Worm (Caenorhabditis elegans): ENCODE data around the gene srbc-40.

- TF ChIP-seq scrt-1 (GFP tag; IDR thresholded peaks at IDR 0.05), result no peak
- no peak for TF ChIP-seq B0310.2 (tag; optimal IDR thresholded peaks at IDR 0.05)
These were observed 37.6 kb downstream of the srbc-40 start, which contains the start of gene srx-23 for ce11 chrV:682031-682430.

Measured in whole organism, early embryonic.